Fruit fly (Drosophila melanogaster) whole organism, embryonic: ENCODE data around the gene Gr97a.
A peak's percentile ranks its signal among the peaks of the same experiment; 100 is the strongest.

Source experiments
- Aef1 ChIP-seq: fragments of 200-800 bp; sonication (Bioruptor generic); IDR thresholded peaks from 3 replicates; pipeline ENCODE4 v1.3.6; 2022; ENCODE audit warnings: missing biosample characterization, missing genetic modification characterization
- Asciz ChIP-seq: fragments of 200-800 bp; sonication (Bioruptor generic); optimal IDR thresholded peaks from 2 replicates; lab custom pipeline; 2017; ENCODE audit warnings: missing biosample characterization, mild to moderate bottlenecking, missing genetic modification characterization, missing genetic modification reagents
- B-H2 ChIP-seq: fragments of 200-800 bp; sonication (Bioruptor generic); optimal IDR thresholded peaks from 2 replicates; lab custom pipeline; 2018; ENCODE audit warnings: missing biosample characterization, mild to moderate bottlenecking, missing genetic modification characterization
- CG10959 ChIP-seq: fragments of 200-800 bp; sonication (Bioruptor generic); IDR thresholded peaks from 2 replicates; pipeline ENCODE4 v1.3.6; 2022; ENCODE audit warnings: missing biosample characterization, missing genetic modification characterization
- CG11398 ChIP-seq: fragments of 200-800 bp; sonication (Bioruptor generic); optimal IDR thresholded peaks from 2 replicates; lab custom pipeline; 2016; ENCODE audit warnings: missing biosample characterization, missing genetic modification characterization
- CG11560 ChIP-seq: fragments of 200-800 bp; sonication (Bioruptor generic); IDR thresholded peaks from 3 replicates; pipeline ENCODE4 v1.3.6; 2022; ENCODE audit warnings: missing biosample characterization, missing genetic modification characterization
- CG12155 ChIP-seq: fragments of 200-800 bp; sonication (Bioruptor generic); optimal IDR thresholded peaks from 3 replicates; lab custom pipeline; 2016; ENCODE audit warnings: missing biosample characterization, missing genetic modification characterization
- CG12744 ChIP-seq: fragments of 200-800 bp; sonication (Bioruptor generic); optimal IDR thresholded peaks from 2 replicates; lab custom pipeline; 2016; ENCODE audit warnings: missing biosample characterization, missing genetic modification characterization
- CG13775 ChIP-seq: fragments of 200-800 bp; sonication (Bioruptor generic); optimal IDR thresholded peaks from 3 replicates; lab custom pipeline; 2017; ENCODE audit warnings: missing biosample characterization, mild to moderate bottlenecking, missing genetic modification characterization
- CG17328 ChIP-seq: fragments of 200-800 bp; sonication (Bioruptor generic); IDR thresholded peaks from 2 replicates; pipeline ENCODE4 v1.3.6; 2022; ENCODE audit warnings: missing biosample characterization, missing genetic modification characterization
- CG18764 ChIP-seq: fragments of 200-800 bp; sonication (Bioruptor generic); optimal IDR thresholded peaks from 3 replicates; lab custom pipeline; 2016; ENCODE audit warnings: missing biosample characterization, missing genetic modification characterization
- CG31388 ChIP-seq: fragments of 200-800 bp; sonication (Bioruptor generic); optimal IDR thresholded peaks from 2 replicates; lab custom pipeline; 2016; ENCODE audit warnings: missing biosample characterization, missing genetic modification characterization
- CG4617 ChIP-seq: fragments of 200-800 bp; sonication (Bioruptor generic); optimal IDR thresholded peaks from 3 replicates; lab custom pipeline; 2016; ENCODE audit warnings: missing biosample characterization, missing genetic modification characterization, borderline replicate concordance
- CG6813 ChIP-seq: fragments of 200-800 bp; sonication (Bioruptor generic); optimal IDR thresholded peaks from 2 replicates; lab custom pipeline; 2017; ENCODE audit warnings: missing biosample characterization, missing genetic modification characterization, mild to moderate bottlenecking, moderate library complexity, missing genetic modification reagents
- CG7987 ChIP-seq: fragments of 200-800 bp; sonication (Bioruptor generic); optimal IDR thresholded peaks from 2 replicates; lab custom pipeline; 2018; ENCODE audit warnings: missing biosample characterization, mild to moderate bottlenecking, missing genetic modification characterization, moderate library complexity
- CG9876 ChIP-seq: fragments of 200-800 bp; sonication (Bioruptor generic); optimal IDR thresholded peaks from 2 replicates; lab custom pipeline; 2016; ENCODE audit warnings: missing biosample characterization, missing genetic modification characterization
- CHES-1-like ChIP-seq: fragments of 200-800 bp; sonication (Bioruptor generic); optimal IDR thresholded peaks from 2 replicates; lab custom pipeline; 2016; ENCODE audit warnings: missing biosample characterization, missing genetic modification characterization
- Chrac-16 ChIP-seq: fragments of 200-800 bp; sonication (Bioruptor generic); optimal IDR thresholded peaks from 3 replicates; lab custom pipeline; 2016; ENCODE audit warnings: missing biosample characterization, missing genetic modification characterization
- Dfd ChIP-seq, 2 experiments: fragments of >200 bp; optimal IDR thresholded peaks; 2 replicates each; lab custom pipeline; 2017; ENCODE audit warnings: missing biosample characterization in 2 of 2, missing genetic modification characterization in 2 of 2
- Kr ChIP-seq: fragments of 200-800 bp; sonication (Bioruptor generic); optimal IDR thresholded peaks from 2 replicates; lab custom pipeline; 2017; ENCODE audit warnings: missing biosample characterization, mild to moderate bottlenecking, missing genetic modification characterization
- Lhr ChIP-seq: fragments of 200-800 bp; sonication (Bioruptor generic); optimal IDR thresholded peaks from 3 replicates; lab custom pipeline; 2017; ENCODE audit warnings: mild to moderate bottlenecking, missing biosample characterization, missing genetic modification reagents, missing genetic modification characterization
- NC2β ChIP-seq: fragments of 200-800 bp; sonication (Bioruptor generic); optimal IDR thresholded peaks from 2 replicates; lab custom pipeline; 2016; ENCODE audit warnings: missing biosample characterization, missing genetic modification characterization
- Neu2 ChIP-seq: fragments of 200-800 bp; sonication (Bioruptor generic); optimal IDR thresholded peaks from 3 replicates; lab custom pipeline; 2016; ENCODE audit warnings: missing biosample characterization, missing genetic modification characterization, borderline replicate concordance
- Opbp ChIP-seq: fragments of 200-800 bp; sonication (Bioruptor generic); IDR thresholded peaks from 3 replicates; pipeline ENCODE4 v1.3.6; 2022; ENCODE audit warnings: missing biosample characterization, missing genetic modification characterization; ENCODE audit not compliant: partially characterized antibody
- Ssrp ChIP-seq: fragments of 200-800 bp; sonication (Bioruptor generic); optimal IDR thresholded peaks from 2 replicates; lab custom pipeline; 2018; ENCODE audit warnings: missing biosample characterization, mild to moderate bottlenecking, missing genetic modification characterization, moderate library complexity
- TFAM ChIP-seq: fragments of 200-800 bp; sonication (Bioruptor generic); optimal IDR thresholded peaks from 2 replicates; lab custom pipeline; 2017; ENCODE audit warnings: missing biosample characterization, missing genetic modification characterization, inconsistent platforms
- Usf ChIP-seq: fragments of 200-800 bp; sonication (Bioruptor generic); optimal IDR thresholded peaks from 2 replicates; lab custom pipeline; 2017; ENCODE audit warnings: missing genotype, missing biosample characterization, missing genetic modification characterization
- al ChIP-seq: fragments of 200-800 bp; sonication (Bioruptor generic); IDR thresholded peaks from 2 replicates; pipeline ENCODE4 v1.3.6; 2022; ENCODE audit warnings: missing biosample characterization, missing genetic modification characterization
- chif ChIP-seq, 2 experiments: fragments of 200-800 bp; sonication (Bioruptor generic); optimal IDR thresholded peaks; 3 replicates each; lab custom pipeline; 2016; ENCODE audit warnings: missing biosample characterization in 2 of 2, missing genetic modification characterization in 2 of 2
- ci ChIP-seq: fragments of 200-800 bp; sonication (Bioruptor generic); IDR thresholded peaks from 3 replicates; pipeline ENCODE4 v1.3.6; 2022; ENCODE audit warnings: missing biosample characterization, missing genetic modification characterization
- croc ChIP-seq: fragments of 200-800 bp; sonication (Bioruptor generic); conservative IDR thresholded peaks from 3 replicates; pipeline ENCODE4 v1.3.6; 2022; ENCODE audit warnings: missing biosample characterization, missing genetic modification characterization
- dysf ChIP-seq: fragments of 200-800 bp; sonication (Bioruptor generic); IDR thresholded peaks from 3 replicates; pipeline ENCODE4 v1.3.6; 2022; ENCODE audit warnings: missing biosample characterization, missing genetic modification characterization
- en ChIP-seq: fragments of 200-800 bp; sonication (Bioruptor generic); optimal IDR thresholded peaks from 2 replicates; lab custom pipeline; 2016; ENCODE audit warnings: missing biosample characterization, missing genetic modification characterization
- fd3F ChIP-seq: fragments of 200-800 bp; sonication (Bioruptor generic); optimal IDR thresholded peaks from 2 replicates; lab custom pipeline; 2018; ENCODE audit warnings: missing biosample characterization, mild to moderate bottlenecking, missing genetic modification characterization, moderate library complexity
- hb ChIP-seq: fragments of 200-800 bp; sonication (Bioruptor generic); IDR thresholded peaks from 3 replicates; pipeline ENCODE4 v1.3.6; 2022; ENCODE audit warnings: missing biosample characterization, missing genetic modification characterization; ENCODE audit not compliant: partially characterized antibody
- jumu ChIP-seq: fragments of 200-800 bp; sonication (Bioruptor generic); optimal IDR thresholded peaks from 3 replicates; lab custom pipeline; 2016; ENCODE audit warnings: missing biosample characterization, missing genetic modification characterization
- lab ChIP-seq: fragments of 200-800 bp; sonication (Bioruptor generic); optimal IDR thresholded peaks from 3 replicates; lab custom pipeline; 2017; ENCODE audit warnings: missing biosample characterization, missing genetic modification characterization, mild to moderate bottlenecking, moderate library complexity, missing genetic modification reagents
- luna ChIP-seq: fragments of 200-800 bp; sonication (Bioruptor generic); optimal IDR thresholded peaks from 2 replicates; lab custom pipeline; 2016; ENCODE audit warnings: missing biosample characterization, missing genetic modification characterization
- org-1 ChIP-seq: fragments of 200-800 bp; sonication (Bioruptor generic); optimal IDR thresholded peaks from 2 replicates; lab custom pipeline; 2017; ENCODE audit warnings: missing biosample characterization, missing genetic modification characterization
- otp ChIP-seq: fragments of 200-800 bp; sonication (Bioruptor generic); IDR thresholded peaks from 3 replicates; pipeline ENCODE4, ENCODE4 v1.3.6; 2022; ENCODE audit warnings: missing biosample characterization, missing genetic modification characterization
- peb ChIP-seq: fragments of 200-800 bp; sonication (Bioruptor generic); IDR thresholded peaks from 2 replicates; pipeline ENCODE4 v1.3.6; 2022; ENCODE audit warnings: missing biosample characterization, missing genetic modification characterization
- prd ChIP-seq, 3 experiments: fragments of >200 bp in 2 of 3; fragments of 200-800 bp in 1 of 3; sonication (Bioruptor generic) in 1 of 3; optimal IDR thresholded peaks in 2 of 3; IDR thresholded peaks in 1 of 3; 2 replicates in 2 of 3; 3 replicates in 1 of 3; pipeline versions ENCODE4 v1.3.6 to Lab custom; 2017 to 2022; ENCODE audit warnings: missing biosample characterization in 1 of 3, missing genetic modification characterization in 1 of 3
- rib ChIP-seq: fragments of 200-800 bp; sonication (Bioruptor generic); IDR thresholded peaks from 2 replicates; pipeline ENCODE4 v1.3.6; 2022; ENCODE audit warnings: missing biosample characterization, missing genetic modification characterization
- sima ChIP-seq: fragments of 200-800 bp; sonication (Bioruptor generic); optimal IDR thresholded peaks from 2 replicates; lab custom pipeline; 2016; ENCODE audit warnings: missing biosample characterization, missing genetic modification characterization
- sna ChIP-seq: fragments of 200-800 bp; sonication (Bioruptor generic); IDR thresholded peaks from 2 replicates; pipeline ENCODE4 v1.3.6; 2022; ENCODE audit warnings: missing biosample characterization, missing genetic modification characterization; ENCODE audit not compliant: partially characterized antibody
- sqz ChIP-seq: fragments of 200-800 bp; sonication (Bioruptor generic); optimal IDR thresholded peaks from 3 replicates; lab custom pipeline; 2018; ENCODE audit warnings: missing biosample characterization, mild to moderate bottlenecking, missing genetic modification characterization
- stc ChIP-seq: fragments of 200-800 bp; sonication (Bioruptor generic); IDR thresholded peaks from 2 replicates; pipeline ENCODE4 v1.3.6; 2022; ENCODE audit warnings: missing biosample characterization, missing genetic modification characterization
- tap ChIP-seq: fragments of 200-800 bp; optimal IDR thresholded peaks from 3 replicates; lab custom pipeline; 2019; ENCODE audit warnings: missing biosample characterization, mild to moderate bottlenecking, missing genetic modification characterization, moderate library complexity
- tio ChIP-seq: fragments of 200-800 bp; sonication (Bioruptor generic); optimal IDR thresholded peaks from 2 replicates; lab custom pipeline; 2017; ENCODE audit warnings: missing biosample characterization, missing genetic modification characterization, inconsistent platforms
- trh ChIP-seq: fragments of 200-800 bp; sonication (Bioruptor generic); optimal IDR thresholded peaks from 2 replicates; lab custom pipeline; 2016; ENCODE audit warnings: missing biosample characterization, missing genetic modification characterization
- usp ChIP-seq: fragments of >200 bp; optimal IDR thresholded peaks from 2 replicates; lab custom pipeline; 2017; ENCODE audit warnings: missing biosample characterization, missing genetic modification characterization

Gene Gr97a

DNA sequence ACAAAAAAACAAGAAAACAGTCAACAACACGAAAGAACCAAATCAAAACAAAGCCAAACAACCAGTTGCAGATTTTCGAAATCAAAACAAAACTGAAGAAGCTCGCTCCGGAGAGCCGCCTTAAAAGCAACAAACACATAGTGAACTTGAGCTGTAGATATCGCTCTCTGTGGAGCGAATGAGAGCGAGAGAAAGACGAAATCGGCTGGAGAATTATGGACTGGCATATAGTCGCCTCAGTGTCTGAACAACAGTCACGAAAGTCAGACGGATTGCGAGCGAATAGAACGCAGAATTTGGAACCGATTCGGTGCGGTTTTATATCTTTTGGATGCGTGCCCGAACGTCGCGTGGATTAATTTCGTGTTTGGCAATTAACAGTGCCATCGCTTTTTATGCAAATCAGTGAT is 14.0 kb upstream of the Gr97a start (continued):
- TF ChIP-seq Kr (no peak), Chrac-16 (GFP tag; lab: Kevin White, UChicago) (no peak), Usf (GFP tag; lab: Kevin White, UChicago) (no peak), sima (no peak), prd (optimal IDR thresholded peaks at IDR 0.05; lab: Kevin White, UChicago) (no peak), prd (GFP tag; IDR thresholded peaks at IDR 0.05; lab: Robert Waterston, UW) (no peak), CG4617 (GFP tag; lab: Kevin White, UChicago) (no peak), Asciz (no peak), luna (no peak), stc (GFP tag; lab: Robert Waterston, UW) (no peak; the same call in 1 of the 2 replicates), Aef1 (GFP tag; lab: Robert Waterston, UW) (no peak), CG10959 (GFP tag; lab: Robert Waterston, UW) (no peak), trh (GFP tag; lab: Kevin White, UChicago) (no peak), croc (GFP tag; lab: Robert Waterston, UW) (no peak), TFAM (no peak), Ssrp (tag; lab: Kevin White, UChicago) (no peak), B-H2 (GFP tag; lab: Kevin White, UChicago) (peak; percentile 30), Neu2 (no peak), CG18764 (GFP tag; lab: Kevin White, UChicago) (no peak), dysf (GFP tag; lab: Robert Waterston, UW) (no peak), hb (GFP tag; lab: Robert Waterston, UW) (no peak), NC2β (GFP tag; lab: Kevin White, UChicago) (no peak), lab (GFP tag; lab: Kevin White, UChicago) (peak; percentile 65), jumu (GFP tag; lab: Kevin White, UChicago) (no peak), CG31388 (GFP tag; lab: Kevin White, UChicago) (no peak), sqz (GFP tag; lab: Kevin White, UChicago) (no peak), otp (GFP tag; lab: Robert Waterston, UW) (peak; percentile 23; the same call in 1 of the 3 replicates), en (GFP tag; lab: Kevin White, UChicago) (no peak), CG7987 (GFP tag; lab: Kevin White, UChicago) (peak; percentile 47), tio (GFP tag; lab: Kevin White, UChicago) (no peak), Lhr (GFP tag; lab: Kevin White, UChicago) (no peak), al (GFP tag; lab: Robert Waterston, UW) (no peak), CG17328 (GFP tag; lab: Robert Waterston, UW) (no peak), Dfd (GFP tag; optimal IDR thresholded peaks at IDR 0.05; lab: Kevin White, UChicago) (no peak), CG11398 (GFP tag; lab: Kevin White, UChicago) (no peak), Opbp (GFP tag; lab: Robert Waterston, UW) (peak; percentile 16; the same call in 1 of the 3 replicates), CG12155 (no peak), org-1 (GFP tag; lab: Kevin White, UChicago) (no peak), CG9876 (GFP tag; lab: Kevin White, UChicago) (no peak), sna (GFP tag; lab: Robert Waterston, UW) (0 out of 2 replicates have a peak, but pooled peaks have one; percentile 31), CHES-1-like (no peak), usp (GFP tag; lab: Kevin White, UChicago) (no peak), CG6813 (no peak), chif (GFP tag; optimal IDR thresholded peaks at IDR 0.05; lab: Kevin White, UChicago) (no peak), fd3F (GFP tag; lab: Kevin White, UChicago) (no peak), CG12744 (no peak), tap (tag; lab: Kevin White, UChicago) (no peak), ci (GFP tag; lab: Robert Waterston, UW) (peak; percentile 38; the same call in 1 of the 3 replicates), CG13775 (GFP tag; lab: Kevin White, UChicago) (no peak), rib (GFP tag; lab: Robert Waterston, UW) (no peak; the same call in 1 of the 2 replicates), peb (GFP tag; lab: Robert Waterston, UW) (no peak), CG11560 (no peak)
